Worm (Caenorhabditis elegans) whole organism, L4 larva: ENCODE data around the gene bus-18.

Experiments used
- T26A8.4 ChIP-seq: fragments of 200-800 bp; sonication (Bioruptor generic); IDR thresholded peaks from 2 replicates; pipeline ENCODE4 v1.3.6; 2022; ENCODE audit warnings: missing genetic modification characterization, missing compliant biosample characterization
- ZK546.5 ChIP-seq, 2 experiments: sonication (generic microtip); optimal IDR thresholded peaks; 2 replicates each; lab custom pipeline; 2017; ENCODE audit warnings: missing biosample characterization in 2 of 2, missing genetic modification characterization in 2 of 2
- arid-1 ChIP-seq: fragments of 200-800 bp; sonication (Bioruptor generic); conservative IDR thresholded peaks from 2 replicates; pipeline ENCODE4 v1.3.6; 2022; ENCODE audit warnings: missing genetic modification reagents, missing genetic modification characterization, missing compliant biosample characterization
- dpl-1 ChIP-seq: fragments of 150-350 bp; optimal IDR thresholded peaks from 2 replicates; lab custom pipeline; 2014; ENCODE audit warnings: missing biosample characterization, missing genetic modification reagents, missing genetic modification characterization
- egl-27 ChIP-seq: sonication (generic microtip); optimal IDR thresholded peaks from 3 replicates; lab custom pipeline; 2017; ENCODE audit warnings: missing biosample characterization, missing genetic modification reagents, missing genetic modification characterization
- hmg-1.1 ChIP-seq: fragments of 200-800 bp; sonication (Bioruptor generic); IDR thresholded peaks from 2 replicates; pipeline ENCODE4 v1.3.6; 2022; ENCODE audit warnings: missing genetic modification reagents, missing genetic modification characterization, missing compliant biosample characterization
- nhr-28 ChIP-seq: fragments of 150-350 bp; optimal IDR thresholded peaks from 2 replicates; lab custom pipeline; 2014; ENCODE audit warnings: missing biosample characterization, missing genetic modification characterization
- unc-39 ChIP-seq: sonication (generic microtip); optimal IDR thresholded peaks from 2 replicates; lab custom pipeline; 2017; ENCODE audit warnings: missing biosample characterization, missing genetic modification characterization
- ztf-11 ChIP-seq: fragments of 150-350 bp; optimal IDR thresholded peaks from 2 replicates; lab custom pipeline; 2014; ENCODE audit warnings: missing biosample characterization, missing genetic modification characterization

ce11 chrV:11796343-11796742 is 22.8 kb downstream of the bus-18 start:
- TF ChIP-seq ZK546.5 (tag; optimal IDR thresholded peaks at IDR 0.05; lab: Kevin White, UChicago) = no peak
- TF ChIP-seq T26A8.4 (GFP tag; lab: Robert Waterston, UW) = no peak
- no peak for TF ChIP-seq hmg-1.1 (GFP tag; lab: Robert Waterston, UW)
- TF ChIP-seq ztf-11 = no peak
- TF ChIP-seq egl-27 = no peak
- TF ChIP-seq nhr-28 (tag; lab: Kevin White, UChicago) = peak; percentile 11
- TF ChIP-seq arid-1 (GFP tag; lab: Robert Waterston, UW) = no peak
- TF ChIP-seq unc-39 (tag; lab: Kevin White, UChicago) = no peak
- TF ChIP-seq dpl-1 (GFP tag; lab: Kevin White, UChicago) = no peak
